Worm (Caenorhabditis elegans): ENCODE results near the gene nhr-38.

Gene nhr-38

ce11 chrIV:9733904-9734303 lies 23.9 kb downstream of the nhr-38 start:
- TF ChIP-seq cey-2 (tag; optimal IDR thresholded peaks at IDR 0.05; ENCODE audit: borderline replicate concordance, insufficient read depth) (no peak), lin-38 (GFP tag; IDR thresholded peaks at IDR 0.05) (peak; percentile 59), daf-8 (GFP tag; IDR thresholded peaks at IDR 0.05) (no peak), dve-1 (tag; optimal IDR thresholded peaks at IDR 0.05; ENCODE audit: insufficient read depth) (no peak), F37D6.2 (tag; optimal IDR thresholded peaks at IDR 0.05) (no peak), T20F7.1 (GFP tag; optimal IDR thresholded peaks at IDR 0.05) (no peak)

ce11 chrIV:9734861-9735260 lies 24.9 kb downstream of the nhr-38 start:
- TF ChIP-seq F26F4.8 (GFP tag; conservative IDR thresholded peaks at IDR 0.05) (no peak), hlh-11 (tag; optimal IDR thresholded peaks at IDR 0.05) (peak; percentile 1)

ce11 chrIV:9735750-9736149 lies 25.8 kb downstream of the nhr-38 start:
- no peak for TF ChIP-seq gei-8 (GFP tag; optimal IDR thresholded peaks at IDR 0.05)
- peak in 1 of 2 experiments; percentile 72 for TF ChIP-seq lsy-2 (tag; optimal IDR thresholded peaks at IDR 0.05)
- no peak for TF ChIP-seq nhr-48 (tag; optimal IDR thresholded peaks at IDR 0.05)
- no peak for TF ChIP-seq ceh-20 (GFP tag; IDR thresholded peaks at IDR 0.05)
- TF ChIP-seq lin-1 (GFP tag; IDR thresholded peaks at IDR 0.05): no peak
- TF ChIP-seq jun-1 (tag; optimal IDR thresholded peaks at IDR 0.05): no peak
- no peak for TF ChIP-seq nhr-25 (tag; optimal IDR thresholded peaks at IDR 0.05; ENCODE audit: borderline replicate concordance, insufficient read depth)
- TF ChIP-seq madf-9 (GFP tag; conservative IDR thresholded peaks at IDR 0.05): no peak
- no peak for TF ChIP-seq F44E2.7 (GFP tag; IDR thresholded peaks at IDR 0.05)
- TF ChIP-seq arid-1 (GFP tag; conservative IDR thresholded peaks at IDR 0.05): no peak
- no peak for TF ChIP-seq rbr-2 (tag; optimal IDR thresholded peaks at IDR 0.05)
- TF ChIP-seq tag-97 (GFP tag; IDR thresholded peaks at IDR 0.05): no peak
- TF ChIP-seq ama-1 (optimal IDR thresholded peaks at IDR 0.05): no peak
- peak; percentile 52 for TF ChIP-seq pqm-1 (tag; optimal IDR thresholded peaks at IDR 0.05)
- TF ChIP-seq madf-5 (GFP tag; IDR thresholded peaks at IDR 0.05): no peak
- TF ChIP-seq Y75B8A.6 (GFP tag; IDR thresholded peaks at IDR 0.05): no peak
- TF ChIP-seq nhr-42 (GFP tag; IDR thresholded peaks at IDR 0.05): no peak
- no peak for TF ChIP-seq T26A8.4 (GFP tag; IDR thresholded peaks at IDR 0.05)
- TF ChIP-seq nhr-102 (tag; optimal IDR thresholded peaks at IDR 0.05): no peak
- no peak for TF ChIP-seq mes-2 (tag; optimal IDR thresholded peaks at IDR 0.05; ENCODE audit: poor library complexity, severe bottlenecking)
- peak in 1 of 2 experiments; percentile 69 for TF ChIP-seq daf-16 (GFP tag; optimal IDR thresholded peaks at IDR 0.05)
- peak; percentile 97 for TF ChIP-seq daf-16 (tag; optimal IDR thresholded peaks at IDR 0.05)
- peak; percentile 25 for TF ChIP-seq nhr-11 (tag; optimal IDR thresholded peaks at IDR 0.05)
- TF ChIP-seq zip-2 (tag; optimal IDR thresholded peaks at IDR 0.05): no peak
- no peak for TF ChIP-seq snpc-1.2 (GFP tag; IDR thresholded peaks at IDR 0.05)
- TF ChIP-seq Y5F2A.4 (GFP tag; optimal IDR thresholded peaks at IDR 0.05): no peak
- TF ChIP-seq skn-1 (tag; optimal IDR thresholded peaks at IDR 0.05): no peak
- no peak for TF ChIP-seq nhr-41 (GFP tag; IDR thresholded peaks at IDR 0.05)
- no peak for TF ChIP-seq dpl-1 (GFP tag; optimal IDR thresholded peaks at IDR 0.05)
- no peak for TF ChIP-seq mxl-2 (GFP tag; conservative IDR thresholded peaks at IDR 0.05)
- TF ChIP-seq ztf-7 (tag; optimal IDR thresholded peaks at IDR 0.05): no peak
- no peak for TF ChIP-seq dmd-9 (GFP tag; IDR thresholded peaks at IDR 0.05)
- no peak for TF ChIP-seq ctbp-1 (GFP tag; IDR thresholded peaks at IDR 0.05)
- TF ChIP-seq hlh-30 (tag; optimal IDR thresholded peaks at IDR 0.05; ENCODE audit: insufficient read depth): peak; percentile 64
- no peak for TF ChIP-seq daf-8 (GFP tag; IDR thresholded peaks at IDR 0.05)
- TF ChIP-seq D1046.2 (GFP tag; IDR thresholded peaks at IDR 0.05): no peak
- no peak for TF ChIP-seq mdl-1 (tag; optimal IDR thresholded peaks at IDR 0.05)
- TF ChIP-seq php-3 (GFP tag; IDR thresholded peaks at IDR 0.05): 0 out of 2 replicates have a peak, but pooled peaks have one; percentile 62
- no peak for TF ChIP-seq T20F7.1 (GFP tag; optimal IDR thresholded peaks at IDR 0.05)
- TF ChIP-seq egl-27 (tag; optimal IDR thresholded peaks at IDR 0.05): no peak
- TF ChIP-seq nhr-28 (tag; optimal IDR thresholded peaks at IDR 0.05): peak; percentile 72
- TF ChIP-seq F49E8.2 (tag; optimal IDR thresholded peaks at IDR 0.05; ENCODE audit: borderline replicate concordance): no peak

Data from whole organism, L4 larva.